Fruit fly (Drosophila melanogaster) whole organism, embryonic: ENCODE data around the gene RpS28b.

Experiments used
- CG10274 ChIP-seq: fragments of 200-800 bp; sonication (Bioruptor generic); optimal IDR thresholded peaks from 3 replicates; lab custom pipeline; 2017; ENCODE audit warnings: missing biosample characterization, mild to moderate bottlenecking, missing genetic modification characterization
- CG10431 ChIP-seq: fragments of 200-800 bp; sonication (Bioruptor generic); optimal IDR thresholded peaks from 3 replicates; lab custom pipeline; 2018; ENCODE audit warnings: missing biosample characterization, mild to moderate bottlenecking, missing genetic modification characterization
- CG11398 ChIP-seq: fragments of 200-800 bp; sonication (Bioruptor generic); optimal IDR thresholded peaks from 2 replicates; lab custom pipeline; 2016; ENCODE audit warnings: missing biosample characterization, missing genetic modification characterization
- CG11696 ChIP-seq: fragments of 200-800 bp; sonication (Bioruptor generic); IDR thresholded peaks from 2 replicates; pipeline ENCODE4 v1.3.6; 2022; ENCODE audit warnings: missing biosample characterization, missing genetic modification characterization
- CG11723 ChIP-seq: fragments of 200-800 bp; sonication (Bioruptor generic); optimal IDR thresholded peaks from 2 replicates; lab custom pipeline; 2017; ENCODE audit warnings: missing biosample characterization, mild to moderate bottlenecking, missing genetic modification characterization
- CG1233 ChIP-seq: fragments of 200-800 bp; sonication (Bioruptor generic); optimal IDR thresholded peaks from 4 replicates; lab custom pipeline; 2018; ENCODE audit warnings: missing biosample characterization, mild to moderate bottlenecking, missing genetic modification characterization
- CG14710 ChIP-seq: fragments of 200-800 bp; sonication (Bioruptor generic); optimal IDR thresholded peaks from 3 replicates; lab custom pipeline; 2019; ENCODE audit warnings: missing biosample characterization, mild to moderate bottlenecking, missing genetic modification characterization, moderate library complexity
- CG18011 ChIP-seq: fragments of 200-800 bp; sonication (Bioruptor generic); optimal IDR thresholded peaks from 2 replicates; lab custom pipeline; 2017; ENCODE audit warnings: missing biosample characterization, missing genetic modification characterization, mild to moderate bottlenecking, moderate library complexity, missing genotype
- CG18619 ChIP-seq: fragments of 200-800 bp; sonication (Bioruptor generic); optimal IDR thresholded peaks from 3 replicates; lab custom pipeline; 2017; ENCODE audit warnings: missing biosample characterization, mild to moderate bottlenecking, missing genetic modification characterization
- CG2129 ChIP-seq: fragments of 200-800 bp; sonication (Bioruptor generic); IDR thresholded peaks from 2 replicates; pipeline ENCODE4 v1.3.6; 2022; ENCODE audit warnings: missing biosample characterization, missing genetic modification characterization; ENCODE audit not compliant: partially characterized antibody
- CG2875 ChIP-seq: fragments of 200-800 bp; sonication (Bioruptor generic); optimal IDR thresholded peaks from 2 replicates; lab custom pipeline; 2017; ENCODE audit warnings: missing biosample characterization, mild to moderate bottlenecking, missing genetic modification characterization, missing genetic modification reagents
- CG3065 ChIP-seq: fragments of 200-800 bp; sonication (Bioruptor generic); optimal IDR thresholded peaks from 2 replicates; lab custom pipeline; 2016; ENCODE audit warnings: missing biosample characterization, missing genetic modification characterization
- CG3163 ChIP-seq: fragments of 200-800 bp; sonication (Bioruptor generic); optimal IDR thresholded peaks from 3 replicates; lab custom pipeline; 2016; ENCODE audit warnings: missing biosample characterization, missing genetic modification characterization
- CG3281 ChIP-seq: fragments of 200-800 bp; sonication (Bioruptor generic); optimal IDR thresholded peaks from 3 replicates; lab custom pipeline; 2017; ENCODE audit warnings: missing biosample characterization, mild to moderate bottlenecking, missing genetic modification characterization
- CG3726 ChIP-seq: fragments of 200-800 bp; sonication (Bioruptor generic); IDR thresholded peaks from 3 replicates; pipeline ENCODE4, ENCODE4 v1.3.6; 2022; ENCODE audit warnings: missing biosample characterization, missing genetic modification characterization
- CG4424 ChIP-seq: fragments of 200-800 bp; sonication (Bioruptor generic); optimal IDR thresholded peaks from 3 replicates; lab custom pipeline; 2016; ENCODE audit warnings: missing biosample characterization, missing genetic modification characterization
- CG4820 ChIP-seq: fragments of 200-800 bp; sonication (Bioruptor generic); optimal IDR thresholded peaks from 3 replicates; lab custom pipeline; 2016; ENCODE audit warnings: missing biosample characterization, missing genetic modification characterization
- CG5953 ChIP-seq: fragments of 200-800 bp; sonication (Bioruptor generic); IDR thresholded peaks from 2 replicates; pipeline ENCODE4 v1.3.6; 2022; ENCODE audit warnings: missing biosample characterization, missing genetic modification characterization
- CG6175 ChIP-seq: fragments of 200-800 bp; sonication (Bioruptor generic); IDR thresholded peaks from 3 replicates; pipeline ENCODE4 v1.3.6; 2022; ENCODE audit warnings: missing biosample characterization, missing genetic modification characterization
- CG6765 ChIP-seq: fragments of 200-800 bp; sonication (Bioruptor generic); optimal IDR thresholded peaks from 3 replicates; lab custom pipeline; 2017; ENCODE audit warnings: missing biosample characterization, mild to moderate bottlenecking, missing genetic modification characterization
- CG7786 ChIP-seq: fragments of 200-800 bp; sonication (Bioruptor generic); optimal IDR thresholded peaks from 2 replicates; lab custom pipeline; 2016; ENCODE audit warnings: missing biosample characterization, missing genetic modification characterization
- CG8290 ChIP-seq, 3 experiments: fragments of 200-800 bp; sonication (Bioruptor generic); optimal IDR thresholded peaks; 2 replicates each; lab custom pipeline; 2016 to 2019; ENCODE audit warnings: missing biosample characterization in 3 of 3, missing genetic modification characterization in 3 of 3, mild to moderate bottlenecking in 2 of 3, moderate library complexity in 1 of 3
- CoRest ChIP-seq: fragments of 200-800 bp; sonication (Bioruptor generic); optimal IDR thresholded peaks from 3 replicates; lab custom pipeline; 2018; ENCODE audit warnings: missing biosample characterization, mild to moderate bottlenecking, missing genetic modification characterization, moderate library complexity
- Dip3 ChIP-seq: fragments of 200-800 bp; sonication (Bioruptor generic); optimal IDR thresholded peaks from 3 replicates; lab custom pipeline; 2016; ENCODE audit warnings: missing biosample characterization, missing genetic modification characterization
- E2f2 ChIP-seq: fragments of 200-800 bp; sonication (Bioruptor generic); IDR thresholded peaks from 2 replicates; pipeline ENCODE4 v1.3.6; 2022; ENCODE audit warnings: missing biosample characterization, missing genetic modification characterization
- ERR ChIP-seq: fragments of 200-800 bp; sonication (Bioruptor generic); optimal IDR thresholded peaks from 2 replicates; lab custom pipeline; 2016; ENCODE audit warnings: missing biosample characterization, missing genetic modification characterization
- HmgD ChIP-seq: fragments of 200-800 bp; sonication (Bioruptor generic); optimal IDR thresholded peaks from 3 replicates; lab custom pipeline; 2016; ENCODE audit warnings: missing biosample characterization, missing genetic modification characterization
- Lhr ChIP-seq: fragments of 200-800 bp; sonication (Bioruptor generic); optimal IDR thresholded peaks from 3 replicates; lab custom pipeline; 2017; ENCODE audit warnings: mild to moderate bottlenecking, missing biosample characterization, missing genetic modification reagents, missing genetic modification characterization
- NC2α ChIP-seq: fragments of 200-800 bp; sonication (Bioruptor generic); optimal IDR thresholded peaks from 2 replicates; lab custom pipeline; 2016; ENCODE audit warnings: missing biosample characterization, missing genetic modification characterization
- Oli ChIP-seq: fragments of 200-800 bp; sonication (Bioruptor generic); optimal IDR thresholded peaks from 2 replicates; lab custom pipeline; 2018; ENCODE audit warnings: missing biosample characterization, mild to moderate bottlenecking, missing genetic modification characterization, moderate library complexity
- Rfx ChIP-seq: fragments of 200-800 bp; sonication (Bioruptor generic); IDR thresholded peaks from 2 replicates; pipeline ENCODE4 v1.3.6; 2022; ENCODE audit warnings: missing biosample characterization, missing genetic modification characterization
- Stat92E ChIP-seq, 3 experiments: fragments of >200 bp in 2 of 3; fragments of 200-800 bp in 1 of 3; sonication (Bioruptor generic) in 1 of 3; optimal IDR thresholded peaks; 2 replicates each; lab custom pipeline; 2017 to 2019; ENCODE audit warnings: missing biosample characterization in 3 of 3, missing genetic modification characterization in 3 of 3, mild to moderate bottlenecking in 1 of 3, moderate library complexity in 1 of 3
- ash1 ChIP-seq: fragments of 200-800 bp; sonication (Bioruptor generic); optimal IDR thresholded peaks from 2 replicates; lab custom pipeline; 2018; ENCODE audit warnings: missing biosample characterization, mild to moderate bottlenecking, missing genetic modification characterization
- ci ChIP-seq: fragments of 200-800 bp; sonication (Bioruptor generic); IDR thresholded peaks from 3 replicates; pipeline ENCODE4 v1.3.6; 2022; ENCODE audit warnings: missing biosample characterization, missing genetic modification characterization
- gce ChIP-seq: fragments of 200-800 bp; sonication (Bioruptor generic); IDR thresholded peaks from 3 replicates; pipeline ENCODE4 v1.3.6; 2022; ENCODE audit warnings: missing biosample characterization, missing genetic modification characterization
- h ChIP-seq: fragments of >200 bp; optimal IDR thresholded peaks from 2 replicates; lab custom pipeline; 2017
- jumu ChIP-seq: fragments of 200-800 bp; sonication (Bioruptor generic); optimal IDR thresholded peaks from 3 replicates; lab custom pipeline; 2016; ENCODE audit warnings: missing biosample characterization, missing genetic modification characterization
- kay ChIP-seq: fragments of 200-800 bp; sonication (Bioruptor generic); optimal IDR thresholded peaks from 2 replicates; lab custom pipeline; 2016; ENCODE audit warnings: missing biosample characterization, missing genetic modification characterization
- ken ChIP-seq: fragments of 200-800 bp; sonication (Bioruptor generic); IDR thresholded peaks from 3 replicates; pipeline ENCODE4 v1.3.6; 2022; ENCODE audit warnings: missing biosample characterization, missing genetic modification characterization
- mld ChIP-seq: fragments of 200-800 bp; sonication (Bioruptor generic); IDR thresholded peaks from 3 replicates; pipeline ENCODE4 v1.3.6; 2022; ENCODE audit warnings: missing biosample characterization, missing genetic modification characterization; ENCODE audit not compliant: partially characterized antibody
- pb ChIP-seq: fragments of 200-800 bp; sonication (Bioruptor generic); optimal IDR thresholded peaks from 3 replicates; lab custom pipeline; 2016; ENCODE audit warnings: missing biosample characterization, missing genetic modification characterization
- pfk ChIP-seq: fragments of 200-800 bp; sonication (Bioruptor generic); optimal IDR thresholded peaks from 2 replicates; lab custom pipeline; 2018; ENCODE audit warnings: missing biosample characterization, mild to moderate bottlenecking, missing genetic modification characterization, moderate library complexity
- pita ChIP-seq: fragments of 200-800 bp; sonication (Bioruptor generic); optimal IDR thresholded peaks from 2 replicates; lab custom pipeline; 2017; ENCODE audit warnings: missing biosample characterization, mild to moderate bottlenecking, missing genetic modification characterization
- shn ChIP-seq: fragments of 200-800 bp; sonication (Bioruptor generic); optimal IDR thresholded peaks from 3 replicates; lab custom pipeline; 2016; ENCODE audit warnings: missing biosample characterization, missing genetic modification characterization
- sna ChIP-seq: fragments of 200-800 bp; sonication (Bioruptor generic); IDR thresholded peaks from 2 replicates; pipeline ENCODE4 v1.3.6; 2022; ENCODE audit warnings: missing biosample characterization, missing genetic modification characterization; ENCODE audit not compliant: partially characterized antibody
- vnd ChIP-seq: fragments of 200-800 bp; sonication (Bioruptor generic); IDR thresholded peaks from 3 replicates; pipeline ENCODE4 v1.3.6; 2022; ENCODE audit warnings: missing biosample characterization, missing genetic modification characterization; ENCODE audit not compliant: partially characterized antibody
- wek ChIP-seq: fragments of 200-800 bp; sonication (Bioruptor generic); optimal IDR thresholded peaks from 3 replicates; lab custom pipeline; 2018; ENCODE audit warnings: missing biosample characterization, mild to moderate bottlenecking, missing genetic modification characterization, moderate library complexity
- zen ChIP-seq: fragments of 200-800 bp; sonication (Bioruptor generic); optimal IDR thresholded peaks from 3 replicates; lab custom pipeline; 2018; ENCODE audit warnings: missing biosample characterization, mild to moderate bottlenecking, missing genetic modification characterization, moderate library complexity
- zfh1 ChIP-seq: fragments of 200-800 bp; sonication (Bioruptor generic); IDR thresholded peaks from 3 replicates; pipeline ENCODE4 v1.3.6; 2022; ENCODE audit warnings: missing biosample characterization, missing genetic modification characterization

RpS28b gene

DNA sequence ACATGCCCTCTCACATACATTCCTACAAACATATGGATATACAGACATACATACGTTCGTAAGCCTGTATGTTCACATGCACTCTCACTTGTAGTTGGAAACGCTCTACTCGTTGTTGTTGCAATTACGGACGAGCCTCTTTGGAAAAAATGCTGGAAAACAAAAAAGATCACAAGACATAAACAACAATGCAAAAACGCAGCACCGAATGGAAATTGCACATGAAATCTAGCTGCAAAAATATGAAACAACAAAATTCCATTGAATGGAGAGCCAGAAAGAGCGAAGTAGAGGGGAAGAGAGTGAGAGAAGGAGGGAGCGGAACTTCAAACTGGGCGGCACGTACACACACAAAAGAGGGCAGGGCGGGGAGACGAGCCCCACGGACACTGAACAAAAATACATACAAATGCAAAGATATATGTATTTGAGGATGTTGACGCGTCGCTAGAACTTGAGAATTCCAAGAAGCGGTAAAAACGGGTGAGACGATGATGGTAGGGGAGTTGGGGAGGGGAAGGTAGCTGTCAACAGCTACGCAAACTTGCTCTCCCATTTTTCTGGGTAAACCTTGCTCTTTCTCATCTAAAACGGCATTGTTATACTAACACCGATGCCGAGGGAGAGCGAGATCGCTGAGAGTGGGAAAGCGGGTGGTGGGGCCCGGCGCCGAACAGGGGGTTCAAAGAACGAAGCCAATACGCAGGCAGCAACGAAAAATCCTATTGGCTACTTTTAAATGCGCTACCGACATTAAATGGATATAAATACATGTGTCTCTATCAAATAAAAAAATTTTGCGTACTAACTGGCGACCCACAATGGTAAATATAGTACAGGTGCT is 29.9 kb downstream of the RpS28b start (continued):
- TF ChIP-seq CG10431 (GFP tag; lab: Kevin White, UChicago) (no peak), Oli (tag; lab: Kevin White, UChicago) (peak; percentile 70), NC2α (GFP tag; lab: Kevin White, UChicago) (no peak), pfk (no peak), ash1 (GFP tag; lab: Kevin White, UChicago) (no peak), CG3726 (GFP tag; lab: Robert Waterston, UW) (no peak), CG5953 (no peak), wek (GFP tag; lab: Kevin White, UChicago) (no peak), zen (tag; lab: Kevin White, UChicago) (no peak), CG11696 (no peak), CG3281 (peak; percentile 33), CG4820 (GFP tag; lab: Kevin White, UChicago) (no peak), zfh1 (GFP tag; lab: Robert Waterston, UW) (no peak), vnd (GFP tag; lab: Robert Waterston, UW) (no peak), CG3065 (GFP tag; lab: Kevin White, UChicago) (no peak), HmgD (GFP tag; lab: Kevin White, UChicago) (peak; percentile 30), ken (GFP tag; lab: Robert Waterston, UW) (no peak), CG11723 (no peak), mld (GFP tag; lab: Robert Waterston, UW) (no peak), CG14710 (no peak), h (lab: Kevin White, UChicago) (no peak), CG7786 (GFP tag; lab: Kevin White, UChicago) (no peak), CoRest (tag; lab: Kevin White, UChicago) (no peak), E2f2 (no peak), CG18619 (no peak), CG8290 (GFP tag; optimal IDR thresholded peaks at IDR 0.05; lab: Kevin White, UChicago) (no peak), CG8290 (tag; optimal IDR thresholded peaks at IDR 0.05; lab: Kevin White, UChicago) (peak in 1 of 2 experiments; percentile 73), CG2129 (no peak), sna (no peak), ERR (peak; percentile 93), CG4424 (GFP tag; lab: Kevin White, UChicago) (no peak), CG11398 (GFP tag; lab: Kevin White, UChicago) (peak; percentile 45), CG2875 (GFP tag; lab: Kevin White, UChicago) (no peak), Dip3 (GFP tag; lab: Kevin White, UChicago) (no peak), pb (GFP tag; lab: Kevin White, UChicago) (no peak), kay (GFP tag; lab: Kevin White, UChicago) (no peak), Stat92E (GFP tag; optimal IDR thresholded peaks at IDR 0.05; lab: Kevin White, UChicago) (peak in 2 of 3 experiments; percentile 74 to 97), CG6175 (no peak), Rfx (no peak; the same call in none of the 2 replicates), CG10274 (GFP tag; lab: Kevin White, UChicago) (peak; percentile 73), jumu (GFP tag; lab: Kevin White, UChicago) (no peak), CG1233 (GFP tag; lab: Kevin White, UChicago) (no peak), shn (GFP tag; lab: Kevin White, UChicago) (no peak), ci (GFP tag; lab: Robert Waterston, UW) (no peak; the same call in none of the 3 replicates), CG3163 (GFP tag; lab: Kevin White, UChicago) (peak; percentile 15), CG6765 (GFP tag; lab: Kevin White, UChicago) (no peak), Lhr (no peak), CG18011 (GFP tag; lab: Kevin White, UChicago) (no peak), gce (no peak), pita (GFP tag; lab: Kevin White, UChicago) (no peak)
